Fruit fly (Drosophila melanogaster) whole organism, wandering third instar larva: Measurements from ENCODE around the gene Traf-like.

Experiments used
- Hr78 ChIP-seq: fragments of >200 bp; optimal IDR thresholded peaks from 2 replicates; lab custom pipeline; 2017; ENCODE audit warnings: missing biosample characterization, missing genetic modification characterization
- Myc ChIP-seq: fragments of >200 bp; optimal IDR thresholded peaks from 2 replicates; lab custom pipeline; 2017
- Vsx2 ChIP-seq: fragments of 200-300, 225-300 bp; sonication (Bioruptor generic); optimal IDR thresholded peaks from 2 replicates; lab custom pipeline; 2018; ENCODE audit warnings: missing biosample characterization, missing genetic modification characterization; ENCODE audit not compliant: partially characterized antibody
- dl ChIP-seq, 2 experiments: fragments of 175-275, 200-275 bp in 1 of 2; fragments of 200-275 bp in 1 of 2; sonication (Bioruptor generic); optimal IDR thresholded peaks; lab custom pipeline; 2018; ENCODE audit warnings: mild to moderate bottlenecking in 2 of 2, missing biosample characterization in 2 of 2, missing genetic modification characterization in 2 of 2, moderate library complexity in 2 of 2; ENCODE audit not compliant: partially characterized antibody in 2 of 2, insufficient read depth in 1 of 2
- lola ChIP-seq: fragments of >200 bp; optimal IDR thresholded peaks from 2 replicates; lab custom pipeline; 2017; ENCODE audit warnings: missing biosample characterization, missing genetic modification characterization
- pan ChIP-seq: fragments of >200 bp; optimal IDR thresholded peaks from 2 replicates; lab custom pipeline; 2017
- psq ChIP-seq: fragments of 200-800 bp; sonication (Bioruptor generic); optimal IDR thresholded peaks from 3 replicates; lab custom pipeline; 2017; ENCODE audit warnings: missing biosample characterization, mild to moderate bottlenecking, missing genetic modification characterization, moderate library complexity

dm6 chrX:16428476-16428875, 13.6 kb downstream of the Traf-like start:
- no peak for TF ChIP-seq Hr78 (GFP tag; lab: Kevin White, UChicago)
- no peak for TF ChIP-seq Vsx2 (GFP tag; lab: Kevin White, UChicago)
- no peak for TF ChIP-seq pan (lab: Kevin White, UChicago)
- no peak for TF ChIP-seq dl (GFP tag; optimal IDR thresholded peaks at IDR 0.05; lab: Kevin White, UChicago; ENCODE audit: insufficient read depth in 1 of 2, partially characterized antibody in 2 of 2)
- TF ChIP-seq Myc = no peak
- no peak for TF ChIP-seq psq (GFP tag; lab: Kevin White, UChicago)
- no peak for TF ChIP-seq lola (GFP tag; lab: Kevin White, UChicago)
